Worm (Caenorhabditis elegans): ENCODE data around the gene R09A8.9.

DNA sequence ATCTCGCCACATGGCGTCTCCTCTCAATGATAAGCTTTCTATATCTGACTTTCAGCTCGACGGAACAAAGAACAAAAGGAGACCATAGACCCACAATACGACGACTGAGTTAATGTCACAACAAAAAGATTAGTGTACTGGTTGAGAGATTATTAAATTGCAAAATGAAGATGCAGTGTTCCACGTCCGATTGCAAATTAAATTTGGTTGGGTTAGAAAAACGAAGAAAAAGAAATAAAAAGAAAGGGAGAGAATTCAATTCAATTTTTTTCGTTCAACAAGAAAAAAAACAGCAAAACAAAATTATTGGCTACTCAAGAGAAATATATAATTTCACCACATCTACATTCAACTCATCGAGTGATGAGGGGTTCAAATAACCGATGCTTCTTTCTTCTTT lies 27.7 kb downstream of the R09A8.9 start:
- no peak for TF ChIP-seq tab-1 (GFP tag; IDR thresholded peaks at IDR 0.05)
- TF ChIP-seq ref-1 (GFP tag; conservative IDR thresholded peaks at IDR 0.05), result no peak
- TF ChIP-seq cog-1 (tag; optimal IDR thresholded peaks at IDR 0.05), result no peak
- TF ChIP-seq T22C8.4 (GFP tag; IDR thresholded peaks at IDR 0.05), result no peak
- no peak for TF ChIP-seq ztf-23 (GFP tag; IDR thresholded peaks at IDR 0.05)
- TF ChIP-seq ztf-29 (GFP tag; IDR thresholded peaks at IDR 0.05), result no peak
- TF ChIP-seq flt-1 (GFP tag; IDR thresholded peaks at IDR 0.05), result no peak
- no peak for TF ChIP-seq med-1 (GFP tag; optimal IDR thresholded peaks at IDR 0.05; ENCODE audit: insufficient read depth)

Measured in whole organism, midembryonic.